Worm (Caenorhabditis elegans): ENCODE results near the gene Y6G8.6.

The Y6G8.6 gene

ce11 chrV:17658824-17659223, 42.1 kb upstream of the Y6G8.6 start:
- TF ChIP-seq ceh-83 (GFP tag; optimal IDR thresholded peaks at IDR 0.05), result no peak
- no peak for TF ChIP-seq tbx-8 (GFP tag; optimal IDR thresholded peaks at IDR 0.05)
- no peak for TF ChIP-seq bed-3 (GFP tag; optimal IDR thresholded peaks at IDR 0.05)
- no peak for TF ChIP-seq ces-1 (GFP tag; optimal IDR thresholded peaks at IDR 0.05)
- TF ChIP-seq nhr-2 (tag; optimal IDR thresholded peaks at IDR 0.05), result no peak
- TF ChIP-seq pha-4 (tag; optimal IDR thresholded peaks at IDR 0.05), result no peak
- TF ChIP-seq cnd-1 (tag; optimal IDR thresholded peaks at IDR 0.05), result no peak
- TF ChIP-seq mep-1 (tag; optimal IDR thresholded peaks at IDR 0.05), result no peak
- TF ChIP-seq unc-39 (tag; optimal IDR thresholded peaks at IDR 0.05), result no peak
- TF ChIP-seq mab-5 (tag; optimal IDR thresholded peaks at IDR 0.05), result no peak
- TF ChIP-seq nhr-76 (tag; optimal IDR thresholded peaks at IDR 0.05), result no peak
- no peak for TF ChIP-seq M03D4.4 (tag; optimal IDR thresholded peaks at IDR 0.05)
- TF ChIP-seq ztf-11 (tag; optimal IDR thresholded peaks at IDR 0.05), result no peak
- TF ChIP-seq nhr-237 (tag; optimal IDR thresholded peaks at IDR 0.05), result no peak

- TF ChIP-seq zip-8 (tag; optimal IDR thresholded peaks at IDR 0.05), result no peak
- TF ChIP-seq cnd-1 (tag; optimal IDR thresholded peaks at IDR 0.05), result no peak
- TF ChIP-seq ceh-39 (tag; optimal IDR thresholded peaks at IDR 0.05), result no peak
- no peak for TF ChIP-seq nhr-28 (tag; optimal IDR thresholded peaks at IDR 0.05)
- TF ChIP-seq ham-2 (GFP tag; optimal IDR thresholded peaks at IDR 0.05), result no peak
- no peak for TF ChIP-seq tbx-8 (GFP tag; optimal IDR thresholded peaks at IDR 0.05)
- no peak for TF ChIP-seq mab-5 (tag; optimal IDR thresholded peaks at IDR 0.05)
- no peak for TF ChIP-seq ceh-43 (GFP tag; optimal IDR thresholded peaks at IDR 0.05)
- no peak for TF ChIP-seq drap-1 (GFP tag; optimal IDR thresholded peaks at IDR 0.05)
- TF ChIP-seq nhr-76 (tag; optimal IDR thresholded peaks at IDR 0.05), result no peak
- TF ChIP-seq mep-1 (tag; optimal IDR thresholded peaks at IDR 0.05), result no peak
- no peak for TF ChIP-seq unc-62 (GFP tag; optimal IDR thresholded peaks at IDR 0.05)
- TF ChIP-seq unc-39 (tag; optimal IDR thresholded peaks at IDR 0.05), result no peak
- TF ChIP-seq lsy-2 (tag; optimal IDR thresholded peaks at IDR 0.05), result no peak
- no peak for TF ChIP-seq elt-1 (tag; optimal IDR thresholded peaks at IDR 0.05; ENCODE audit: borderline replicate concordance, insufficient read depth)
- no peak for TF ChIP-seq elt-3 (tag; optimal IDR thresholded peaks at IDR 0.05)
- no peak for TF ChIP-seq sptf-1 (tag; optimal IDR thresholded peaks at IDR 0.05)
- no peak for TF ChIP-seq lin-32 (GFP tag; optimal IDR thresholded peaks at IDR 0.05)
These were observed 38.5 kb upstream of the Y6G8.6 start for ce11 chrV:17655205-17655604.

- TF ChIP-seq unc-120 (tag; optimal IDR thresholded peaks at IDR 0.05; ENCODE audit: poor library complexity, severe bottlenecking) (no peak), nhr-76 (tag; optimal IDR thresholded peaks at IDR 0.05) (no peak), nhr-28 (tag; optimal IDR thresholded peaks at IDR 0.05) (no peak), ham-2 (GFP tag; optimal IDR thresholded peaks at IDR 0.05) (no peak), mls-2 (tag; optimal IDR thresholded peaks at IDR 0.05) (no peak), unc-62 (GFP tag; optimal IDR thresholded peaks at IDR 0.05) (no peak), lsy-2 (tag; optimal IDR thresholded peaks at IDR 0.05) (no peak), flh-1 (GFP tag; optimal IDR thresholded peaks at IDR 0.05) (no peak), ztf-11 (tag; optimal IDR thresholded peaks at IDR 0.05) (no peak), nhr-237 (tag; optimal IDR thresholded peaks at IDR 0.05) (no peak), tbx-8 (GFP tag; optimal IDR thresholded peaks at IDR 0.05) (no peak), sem-2 (GFP tag; optimal IDR thresholded peaks at IDR 0.05) (no peak)
These were observed 33.7 kb upstream of the Y6G8.6 start, which contains the start of gene fbxa-192 for ce11 chrV:17650427-17650826. TSS of gene fbxa-192 (minus strand) at chrV:17650527.

ce11 chrV:17628566-17628965, 11.9 kb upstream of the Y6G8.6 start, which contains the start of gene F57G4.10:
TSS of gene F57G4.10 (plus strand) at chrV:17628866.
- TF ChIP-seq mls-2 (tag; optimal IDR thresholded peaks at IDR 0.05) (no peak), hlh-1 (tag; optimal IDR thresholded peaks at IDR 0.05) (no peak), elt-1 (tag; optimal IDR thresholded peaks at IDR 0.05; ENCODE audit: borderline replicate concordance, insufficient read depth) (no peak), unc-62 (GFP tag; optimal IDR thresholded peaks at IDR 0.05) (no peak), lsy-2 (tag; optimal IDR thresholded peaks at IDR 0.05) (no peak), elt-3 (tag; optimal IDR thresholded peaks at IDR 0.05) (no peak), cnd-1 (tag; optimal IDR thresholded peaks at IDR 0.05) (no peak), unc-120 (tag; optimal IDR thresholded peaks at IDR 0.05; ENCODE audit: poor library complexity, severe bottlenecking) (no peak), ceh-43 (GFP tag; optimal IDR thresholded peaks at IDR 0.05) (no peak), lin-13 (tag; optimal IDR thresholded peaks at IDR 0.05) (no peak), nhr-28 (tag; optimal IDR thresholded peaks at IDR 0.05) (no peak), ceh-83 (GFP tag; optimal IDR thresholded peaks at IDR 0.05) (no peak), M03D4.4 (tag; optimal IDR thresholded peaks at IDR 0.05) (no peak), pha-4 (tag; optimal IDR thresholded peaks at IDR 0.05) (no peak), nhr-2 (tag; optimal IDR thresholded peaks at IDR 0.05) (no peak), drap-1 (GFP tag; optimal IDR thresholded peaks at IDR 0.05) (no peak), tbx-8 (GFP tag; optimal IDR thresholded peaks at IDR 0.05) (no peak)
